Fruit fly (Drosophila melanogaster) whole organism, larva: ENCODE results near the gene Polr2I.
A peak's percentile ranks its signal among the peaks of the same experiment; 100 is the strongest.

ENCODE experiments used
- noc ChIP-seq: fragments of 200-800 bp; sonication (Bioruptor generic); optimal IDR thresholded peaks from 3 replicates; lab custom pipeline; 2019; ENCODE audit warnings: missing biosample characterization, mild to moderate bottlenecking, missing genetic modification characterization, moderate library complexity

Polr2I gene

DNA sequence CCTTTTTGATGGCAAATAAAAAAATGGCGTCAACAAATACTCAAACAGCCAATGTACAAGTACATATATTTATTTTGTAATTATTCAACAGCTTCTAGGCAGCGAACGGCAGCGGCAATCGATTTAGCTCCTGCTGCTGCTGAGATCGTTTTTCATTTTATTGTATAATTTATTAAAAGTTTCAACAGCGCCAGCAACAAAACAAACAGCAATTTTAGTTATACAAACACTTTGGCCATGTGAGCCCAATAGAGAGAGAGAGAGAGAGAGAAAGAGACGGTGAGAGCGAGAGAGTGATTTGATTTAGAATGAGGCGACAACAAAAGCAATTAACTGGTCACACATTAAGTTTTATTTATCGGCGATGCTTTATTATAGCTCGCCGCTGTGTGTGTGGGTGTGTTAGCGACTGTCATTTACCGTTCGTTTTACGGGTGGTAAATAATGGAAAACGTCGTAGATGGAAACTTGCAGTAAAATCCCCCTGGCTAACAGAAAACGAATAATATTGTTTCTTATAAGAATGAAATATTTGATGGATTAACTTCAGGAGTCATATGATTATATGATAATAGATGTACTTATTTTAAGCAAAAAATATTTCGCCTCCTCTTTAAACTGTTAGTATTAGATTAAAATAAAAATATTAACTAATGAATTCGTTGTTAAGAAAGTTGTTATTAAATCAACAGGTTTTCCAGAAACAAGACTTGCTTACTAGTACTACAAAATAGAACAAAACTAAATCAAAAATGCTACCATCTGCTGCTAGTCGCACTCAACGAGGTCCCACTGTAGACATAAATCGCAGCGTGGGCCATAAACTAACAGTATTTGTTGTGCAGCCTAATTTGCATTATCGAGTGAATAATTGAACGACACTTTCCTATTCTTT is 23.6 kb upstream of the Polr2I start:
- TF ChIP-seq noc (tag; lab: Kevin White, UChicago), result peak; percentile 56

- TF ChIP-seq noc (tag; lab: Kevin White, UChicago), result peak; percentile 5
Observed at dm6 chr3R:14286320-14287190, 22.3 kb upstream of the Polr2I start, which contains the start of gene trx. trx (minus strand) TSS chr3R:14286903.

- no peak for TF ChIP-seq noc (tag; lab: Kevin White, UChicago)
Observed at dm6 chr3R:14287980-14288379, 20.9 kb upstream of the Polr2I start.

DNA sequence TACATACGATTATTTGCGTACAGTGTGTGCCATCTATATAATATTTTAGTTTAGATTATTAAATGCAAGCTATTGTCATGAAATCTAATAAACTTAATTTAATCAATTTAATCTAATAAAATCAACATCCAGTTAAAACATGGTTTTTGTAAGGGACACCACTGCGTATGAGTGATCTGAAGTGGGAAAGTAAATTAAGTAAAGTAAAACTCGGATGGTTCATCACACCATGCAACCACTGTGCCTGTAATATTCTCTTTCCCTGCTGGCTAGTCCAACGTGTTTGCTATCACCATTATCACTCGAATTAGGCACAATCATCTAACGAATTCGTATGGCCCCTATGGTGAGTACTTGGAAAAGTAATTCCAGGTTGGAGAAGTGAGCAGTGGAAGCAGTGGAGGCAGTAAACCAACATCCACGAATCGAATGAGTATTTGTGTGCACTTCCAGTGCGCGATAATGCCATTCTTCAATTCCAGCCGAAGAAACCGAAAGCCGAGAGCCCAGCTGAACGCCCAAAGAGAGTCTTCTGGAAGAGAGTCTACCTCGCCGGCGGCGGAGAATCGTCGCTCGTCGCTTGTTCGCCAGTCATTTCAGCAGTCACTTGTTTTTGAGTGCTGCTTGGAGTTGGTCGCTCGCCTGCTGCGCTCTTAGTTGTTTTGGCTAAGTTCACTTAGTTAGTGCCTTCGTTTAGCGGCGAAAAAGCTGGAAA is 20.1 kb upstream of the Polr2I start, which contains the start of gene red:
Gene red (plus strand): TSS at position 403 of the 715 bp plus-strand sequence.
- peak; percentile 94 for TF ChIP-seq noc (tag; lab: Kevin White, UChicago)

DNA sequence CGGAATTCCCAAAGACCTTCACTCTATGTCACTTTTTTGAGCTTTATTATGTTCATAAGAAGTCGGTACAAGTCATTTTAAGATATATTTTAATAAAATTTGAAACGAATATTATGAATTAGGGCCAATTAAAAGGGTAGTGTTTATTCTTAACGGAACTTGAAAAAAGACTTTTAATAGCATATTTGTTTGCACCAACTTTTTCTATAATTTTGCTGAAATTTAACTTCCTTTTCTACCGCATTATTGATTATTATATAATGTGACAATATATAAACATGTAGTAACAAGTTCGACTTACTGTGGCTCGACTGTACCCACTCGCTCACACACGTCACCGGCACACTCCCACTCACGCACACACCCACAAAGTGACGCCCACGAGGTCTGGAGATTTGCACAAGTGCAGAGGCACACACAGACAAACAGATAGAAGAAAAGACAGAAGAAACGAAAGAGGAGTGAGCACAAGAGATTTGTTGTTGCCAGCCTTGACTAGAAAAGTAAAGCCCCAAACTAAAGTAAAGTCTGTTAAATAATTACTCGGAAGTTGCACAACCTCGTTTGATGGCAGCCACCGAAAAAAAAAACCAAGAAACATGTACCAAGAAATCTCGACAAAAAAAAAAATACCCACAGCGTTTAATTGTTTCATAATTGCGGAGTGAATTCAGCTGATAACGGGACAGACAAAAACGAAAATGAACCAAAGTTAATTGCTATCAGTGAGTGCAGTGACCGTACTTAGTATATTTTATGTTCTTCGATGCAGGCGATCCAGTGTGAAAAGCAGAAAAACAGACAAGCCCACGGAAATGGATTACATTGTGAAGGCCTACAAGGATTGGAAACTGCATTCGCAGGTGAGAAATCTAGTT is 18.7 kb upstream of the Polr2I start:
- TF ChIP-seq noc (tag; lab: Kevin White, UChicago), result peak; percentile 72

DNA sequence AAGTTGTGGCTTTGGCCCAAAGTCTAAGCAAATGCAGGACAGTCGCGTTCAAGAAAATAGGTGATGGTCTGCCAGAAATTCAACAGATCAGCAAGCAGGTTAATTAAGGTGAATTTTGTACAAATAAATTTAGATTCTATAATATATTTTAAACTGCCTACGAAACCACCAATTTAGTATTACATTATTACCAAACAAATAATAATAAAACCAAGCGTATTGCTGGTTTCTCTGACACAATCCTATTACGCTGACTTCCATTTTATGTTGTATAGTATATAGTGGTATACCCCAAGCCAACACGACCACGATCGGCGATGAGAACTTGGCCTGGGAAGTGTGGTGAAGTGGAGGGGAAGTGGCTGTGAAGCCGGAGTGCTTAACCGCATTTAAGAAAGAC is 17.5 kb upstream of the Polr2I start:
- TF ChIP-seq noc (tag; lab: Kevin White, UChicago), result peak; percentile 89

dm6 chr3R:14292307-14292711 is 16.6 kb upstream of the Polr2I start:
- no peak for TF ChIP-seq noc (tag; lab: Kevin White, UChicago)

dm6 chr3R:14294397-14295018 is 14.4 kb upstream of the Polr2I start:
- peak; percentile 29 for TF ChIP-seq noc (tag; lab: Kevin White, UChicago)

- peak; percentile 61 for TF ChIP-seq noc (tag; lab: Kevin White, UChicago)
Observed at dm6 chr3R:14296126-14296525, 12.8 kb upstream of the Polr2I start.

DNA sequence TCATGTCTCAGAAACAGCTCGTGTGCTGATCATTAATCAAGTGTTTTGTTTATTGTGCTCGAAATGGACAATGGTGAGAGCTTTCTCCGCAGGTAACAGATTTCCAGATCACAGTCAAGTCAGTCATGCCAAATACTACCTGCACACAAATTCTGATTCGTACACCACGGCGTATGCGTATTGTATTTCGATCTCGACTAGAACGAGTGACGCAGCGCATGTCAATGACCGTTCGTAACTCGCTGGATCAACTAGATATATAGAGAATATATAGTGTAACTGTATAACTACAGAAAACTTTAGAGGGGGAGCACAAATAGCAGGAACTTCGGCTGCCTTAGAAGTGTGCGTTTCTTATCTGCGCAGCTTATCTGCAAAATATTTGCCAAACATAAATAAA is 12.2 kb upstream of the Polr2I start:
- no peak for TF ChIP-seq noc (tag; lab: Kevin White, UChicago)

DNA sequence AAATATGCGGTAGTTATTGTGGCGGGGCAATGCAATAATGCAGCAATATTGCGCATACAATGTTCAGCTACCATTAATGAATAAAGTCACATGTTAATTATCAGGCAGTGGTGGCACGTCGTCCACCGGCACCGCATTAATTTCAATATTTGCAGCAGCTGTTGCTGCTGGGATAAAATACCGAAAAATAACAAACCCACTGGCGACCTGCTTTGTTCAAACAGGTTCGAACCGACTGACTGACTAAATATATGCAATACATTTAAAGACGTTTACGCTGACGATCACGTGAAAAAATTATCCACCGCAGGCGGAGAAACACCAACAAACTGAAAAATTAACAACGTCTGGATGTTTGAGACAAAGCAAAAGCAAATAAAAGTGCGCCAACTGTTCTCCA is 11.4 kb upstream of the Polr2I start:
- no peak for TF ChIP-seq noc (tag; lab: Kevin White, UChicago)

DNA sequence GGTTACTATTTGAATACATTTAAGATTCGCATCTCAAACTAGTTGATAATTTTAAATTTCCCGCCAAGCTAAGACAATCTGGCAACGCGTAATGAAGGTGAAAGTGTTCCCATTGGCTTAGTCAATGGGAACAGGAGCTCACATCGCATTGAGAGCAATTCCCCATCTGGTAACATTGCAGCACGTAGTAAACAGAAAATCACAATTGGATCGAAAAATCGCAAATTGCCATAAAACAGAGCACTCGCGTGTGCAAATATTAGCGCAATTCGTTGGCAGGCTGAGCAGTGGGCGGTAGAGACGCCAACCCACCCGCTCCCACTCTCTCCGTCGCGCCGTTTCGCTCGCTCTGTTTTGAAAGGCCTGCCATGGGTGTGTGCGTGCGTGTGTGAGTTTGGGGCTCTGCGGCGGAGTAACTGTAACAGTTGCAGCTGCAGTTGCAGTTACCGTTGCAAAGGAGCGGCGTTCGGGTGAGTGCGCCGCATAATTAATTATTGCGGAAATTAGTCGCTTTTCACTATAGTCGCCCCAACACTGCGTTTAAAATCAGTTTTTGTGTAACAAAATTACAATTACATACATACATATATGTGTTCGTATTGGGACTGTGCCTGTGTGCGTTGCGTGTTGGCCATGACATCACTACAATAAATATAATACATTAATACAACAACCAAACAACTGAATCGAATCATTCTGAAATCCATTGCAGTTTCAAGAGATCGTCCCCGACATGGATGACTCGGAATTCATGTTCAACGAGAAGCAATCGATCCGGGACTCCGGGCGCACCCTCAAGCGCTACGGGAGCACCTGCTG is 10.6 kb upstream of the Polr2I start:
- TF ChIP-seq noc (tag; lab: Kevin White, UChicago), result no peak

dm6 chr3R:14299891-14300290 is 9.0 kb upstream of the Polr2I start:
- peak; percentile 8 for TF ChIP-seq noc (tag; lab: Kevin White, UChicago)
